Worm (Caenorhabditis elegans) whole organism, L2 larva: Measurements from ENCODE around the gene C05G5.3.

Experiments
- Y55F3AM.14 ChIP-seq: fragments of 200-800 bp; sonication (Bioruptor generic); optimal IDR thresholded peaks from 2 replicates; lab custom pipeline; 2018; ENCODE audit warnings: mild to moderate bottlenecking, missing genetic modification characterization, missing compliant biosample characterization
- aly-2 ChIP-seq: fragments of 150-350 bp; optimal IDR thresholded peaks from 2 replicates; lab custom pipeline; 2014; ENCODE audit warnings: missing biosample characterization, missing genetic modification characterization
- lin-11 ChIP-seq: fragments of 150-350 bp; sonication (generic microtip); optimal IDR thresholded peaks from 2 replicates; lab custom pipeline; 2014; ENCODE audit warnings: missing biosample characterization, missing genetic modification characterization, inconsistent platforms, mixed read lengths
- nhr-23 ChIP-seq: fragments of 150-350 bp; optimal IDR thresholded peaks from 2 replicates; lab custom pipeline; 2014; ENCODE audit warnings: missing biosample characterization, missing genetic modification reagents, missing genetic modification characterization
- nhr-77 ChIP-seq: fragments of 150-350 bp; optimal IDR thresholded peaks from 2 replicates; lab custom pipeline; 2014; ENCODE audit warnings: missing biosample characterization, missing genetic modification characterization
- skn-1 ChIP-seq: sonication (generic microtip); optimal IDR thresholded peaks from 2 replicates; lab custom pipeline; 2017; ENCODE audit warnings: missing biosample characterization, missing genetic modification characterization
- snpc-4 ChIP-seq: fragments of 150-350 bp; optimal IDR thresholded peaks from 2 replicates; lab custom pipeline; 2014; ENCODE audit warnings: missing biosample characterization, missing genetic modification characterization
- ztf-11 ChIP-seq: sonication (generic microtip); optimal IDR thresholded peaks from 2 replicates; lab custom pipeline; 2017; ENCODE audit warnings: missing biosample characterization, missing genetic modification characterization

DNA sequence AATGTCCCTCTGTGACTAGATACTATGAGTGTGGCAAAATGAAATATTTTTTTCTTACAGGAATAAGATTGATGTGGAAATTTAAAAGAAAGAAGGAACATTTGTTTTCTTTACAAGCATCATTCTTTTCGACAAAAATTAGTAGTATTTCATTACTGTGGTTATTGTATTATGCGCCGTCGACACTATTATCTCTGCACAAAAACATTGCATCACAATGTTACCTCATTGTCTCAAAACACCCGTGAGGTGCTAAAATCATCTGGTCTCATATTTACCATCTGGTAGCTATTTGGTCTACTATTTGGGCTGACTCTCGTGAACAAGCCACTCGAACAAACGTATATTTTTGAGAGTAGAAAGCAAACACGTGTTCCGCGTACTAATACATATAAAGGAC, 7.7 kb upstream of the C05G5.3 start:
- TF ChIP-seq snpc-4 (tag; lab: Kevin White, UChicago) (no peak), nhr-23 (tag; lab: Kevin White, UChicago) (no peak), aly-2 (no peak), ztf-11 (tag; lab: Kevin White, UChicago) (no peak), nhr-77 (tag; lab: Kevin White, UChicago) (no peak), Y55F3AM.14 (GFP tag; lab: Kevin White, UChicago) (no peak), skn-1 (tag; lab: Kevin White, UChicago) (no peak), lin-11 (tag; lab: Kevin White, UChicago) (no peak)
